Worm (Caenorhabditis elegans) whole organism, early embryonic: ENCODE measurements around the gene cls-2.
"Not testable (repeated sequence)": the region's sequence is repeated elsewhere in the genome, so short reads cannot be mapped to it uniquely, and the experiment has no call there.

Source experiments
- B0310.2 ChIP-seq: sonication (generic microtip); optimal IDR thresholded peaks from 2 replicates; lab custom pipeline; 2016; ENCODE audit warnings: mild to moderate bottlenecking, missing genetic modification characterization, missing compliant biosample characterization
- F13C5.2 ChIP-seq: sonication (generic microtip); optimal IDR thresholded peaks from 2 replicates; lab custom pipeline; 2017; ENCODE audit warnings: mild to moderate bottlenecking, missing genetic modification characterization, inconsistent platforms, missing compliant biosample characterization
- aly-1 ChIP-seq: sonication (generic microtip); optimal IDR thresholded peaks from 2 replicates; lab custom pipeline; 2016; ENCODE audit warnings: missing genetic modification characterization, missing compliant biosample characterization
- ama-1 ChIP-seq: fragments of 150-350 bp; optimal IDR thresholded peaks from 2 replicates; lab custom pipeline; 2014
- ceh-13 ChIP-seq: fragments of 200-800 bp; sonication (Bioruptor generic); optimal IDR thresholded peaks from 2 replicates; lab custom pipeline; 2018; ENCODE audit warnings: mild to moderate bottlenecking, missing genetic modification characterization, missing compliant biosample characterization
- ceh-36 ChIP-seq: sonication (generic microtip); optimal IDR thresholded peaks from 2 replicates; lab custom pipeline; 2016; ENCODE audit warnings: missing genetic modification characterization, inconsistent platforms, missing compliant biosample characterization
- ets-7 ChIP-seq: sonication (generic microtip); optimal IDR thresholded peaks from 2 replicates; lab custom pipeline; 2016; ENCODE audit warnings: missing genotype, missing genetic modification characterization, missing compliant biosample characterization
- flt-1 ChIP-seq: fragments of 200-800 bp; sonication (Bioruptor generic); IDR thresholded peaks from 2 replicates; pipeline ENCODE4 v1.3.6; 2022; ENCODE audit warnings: missing genetic modification characterization, missing compliant biosample characterization
- hmbx-1 ChIP-seq: sonication (generic microtip); optimal IDR thresholded peaks from 2 replicates; lab custom pipeline; 2016; ENCODE audit warnings: mild to moderate bottlenecking, missing genetic modification characterization, missing compliant biosample characterization
- hmg-4 ChIP-seq: fragments of 200-800 bp; sonication (Bioruptor generic); optimal IDR thresholded peaks from 2 replicates; lab custom pipeline; 2018; ENCODE audit warnings: mild to moderate bottlenecking, missing genetic modification characterization, missing compliant biosample characterization
- hnd-1 ChIP-seq: sonication (generic microtip); optimal IDR thresholded peaks from 2 replicates; lab custom pipeline; 2016; ENCODE audit warnings: missing genetic modification characterization, missing compliant biosample characterization
- pes-1 ChIP-seq: fragments of 200-800 bp; sonication (Bioruptor generic); IDR thresholded peaks from 2 replicates; pipeline ENCODE4 v1.3.6; 2022; ENCODE audit warnings: missing genetic modification reagents, missing genetic modification characterization, missing compliant biosample characterization
- scrt-1 ChIP-seq: fragments of 200-800 bp; sonication (Bioruptor generic); IDR thresholded peaks from 2 replicates; pipeline ENCODE4 v1.3.6; 2022; ENCODE audit warnings: missing genetic modification characterization, missing compliant biosample characterization
- sea-1 ChIP-seq: fragments of 200-800 bp; sonication (Bioruptor generic); conservative IDR thresholded peaks from 2 replicates; pipeline ENCODE4 v1.3.6; 2022; ENCODE audit warnings: missing genetic modification characterization, missing compliant biosample characterization
- tbx-11 ChIP-seq: fragments of 200-800 bp; sonication (Bioruptor generic); IDR thresholded peaks from 2 replicates; pipeline ENCODE4 v1.3.6; 2022; ENCODE audit warnings: missing genetic modification characterization, missing compliant biosample characterization
- tbx-37 ChIP-seq: fragments of 200-800 bp; sonication (Bioruptor generic); conservative IDR thresholded peaks from 2 replicates; pipeline ENCODE4 v1.3.6; 2022; ENCODE audit warnings: missing genetic modification reagents, missing genetic modification characterization, missing compliant biosample characterization
- tra-4 ChIP-seq: sonication (generic microtip); optimal IDR thresholded peaks from 2 replicates; lab custom pipeline; 2017; ENCODE audit warnings: missing genetic modification characterization, missing compliant biosample characterization

Gene cls-2

DNA sequence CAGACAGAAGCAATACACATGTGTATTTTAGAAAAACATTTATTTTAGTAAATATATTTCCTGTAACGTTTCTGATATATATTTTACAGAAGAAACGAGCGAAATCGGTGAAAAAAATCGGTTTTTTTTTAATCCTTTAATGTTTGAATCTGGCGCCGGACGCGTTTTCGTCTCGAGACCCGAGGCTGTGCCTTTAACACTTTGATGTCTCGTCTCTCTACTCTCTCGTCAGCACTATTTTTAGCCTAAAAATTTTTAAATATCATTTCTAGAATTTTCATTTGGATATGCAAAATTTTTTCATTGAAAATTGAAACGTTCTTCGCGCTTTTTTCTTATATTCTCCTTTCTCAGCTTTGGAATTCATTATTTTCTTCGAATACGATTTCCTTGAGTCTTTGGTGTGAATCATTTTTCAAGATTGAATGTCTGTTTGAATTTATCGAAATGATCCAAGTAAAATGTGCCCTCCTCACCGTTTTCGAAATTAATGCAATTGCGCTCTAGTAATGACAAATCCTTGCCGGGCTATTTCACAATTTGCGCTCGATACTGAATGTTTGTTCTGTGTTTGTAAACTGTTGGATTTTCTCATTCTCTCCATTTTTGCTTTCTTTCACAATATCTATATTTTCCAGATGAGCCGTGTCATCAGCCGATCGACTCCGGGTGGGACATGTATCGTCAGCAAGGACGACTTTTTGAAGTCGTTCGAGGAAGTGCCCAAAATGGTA, at the start of gene cls-2:
Gene cls-2 (plus strand): TSS at position 635 of the 734 bp plus-strand sequence.
- 0 out of 2 replicates have a peak, but pooled peaks have one; percentile 58 for TF ChIP-seq sea-1
- no peak for TF ChIP-seq tbx-11 (GFP tag; lab: Robert Waterston, UW)

DNA sequence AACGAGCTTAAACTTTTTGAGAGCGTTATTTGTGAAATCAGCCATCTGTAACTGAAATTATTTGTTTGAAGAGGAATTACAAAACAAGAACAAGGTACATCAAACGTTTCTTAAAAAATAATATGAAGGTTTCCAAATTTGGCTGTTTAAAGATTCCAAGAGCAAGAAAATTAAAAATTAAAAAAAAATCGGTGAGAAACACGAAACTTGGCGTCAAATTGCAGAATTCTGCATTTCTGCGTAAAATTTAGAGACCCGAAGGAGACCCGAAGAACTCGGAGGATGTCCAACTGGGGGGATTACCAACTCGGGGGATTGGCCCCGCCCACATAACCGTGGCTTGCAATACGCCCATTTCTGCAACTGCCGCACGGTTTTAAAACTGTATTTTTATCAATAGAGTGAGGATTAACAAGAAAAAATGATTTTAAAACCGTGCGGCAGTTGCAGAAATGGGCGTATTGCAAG, 48.9 kb upstream of the cls-2 start, which contains the start of gene rab-6.1:
Gene rab-6.1 (minus strand): TSS at position 51 of the 468 bp plus-strand sequence.
- TF ChIP-seq hnd-1 (tag; lab: Kevin White, UChicago); B0310.2 (tag; lab: Kevin White, UChicago); tbx-37 (GFP tag; lab: Robert Waterston, UW): not testable (repeated sequence)

DNA sequence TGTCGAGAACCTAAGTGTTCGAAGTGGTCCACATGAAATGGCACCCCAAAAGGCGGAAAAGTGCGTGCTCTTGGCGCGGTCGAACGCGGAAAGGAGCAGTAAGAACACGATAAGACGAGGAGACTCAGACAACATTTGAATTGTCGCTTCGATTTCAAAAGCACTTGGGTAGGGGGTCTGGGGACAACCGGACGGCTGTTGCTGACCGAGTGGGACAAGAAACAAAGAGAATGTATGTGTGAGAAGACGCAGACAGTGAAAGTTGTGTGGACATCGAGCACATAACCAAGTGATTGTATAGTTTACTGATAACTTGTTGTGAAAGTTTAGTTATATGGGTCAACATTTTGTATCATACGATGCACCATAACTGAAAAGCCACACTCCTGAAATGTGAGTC, 47.7 kb upstream of the cls-2 start:
- TF ChIP-seq hmbx-1 (tag; lab: Kevin White, UChicago) = no peak
- TF ChIP-seq hmg-4 (GFP tag; lab: Kevin White, UChicago) = peak; percentile 22

DNA sequence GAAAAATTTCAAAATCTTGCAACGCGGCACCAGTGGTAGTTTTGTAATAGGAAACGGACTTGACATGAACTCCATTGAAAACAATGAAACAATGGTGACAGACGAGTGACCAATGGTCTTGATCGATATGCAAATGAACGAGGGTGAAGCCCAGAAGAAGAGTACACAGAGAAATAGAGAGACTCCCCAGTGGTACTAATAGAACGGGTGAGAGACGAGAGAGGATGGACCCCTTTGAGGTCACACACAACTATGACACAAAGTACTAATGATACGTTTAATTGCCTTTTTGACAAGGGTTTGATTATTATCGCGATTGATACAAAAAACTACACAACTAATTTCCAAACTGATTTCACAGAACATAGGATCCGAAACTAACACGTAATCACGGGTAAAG, 44.8 kb upstream of the cls-2 start, which contains the start of gene F59B2.8:
Gene F59B2.8 (minus strand): TSS at position 151 of the 400 bp plus-strand sequence.
- TF ChIP-seq ets-7 (tag; lab: Kevin White, UChicago) (no peak), hmbx-1 (tag; lab: Kevin White, UChicago) (no peak), scrt-1 (no peak), ceh-13 (GFP tag; lab: Kevin White, UChicago) (no peak)

DNA sequence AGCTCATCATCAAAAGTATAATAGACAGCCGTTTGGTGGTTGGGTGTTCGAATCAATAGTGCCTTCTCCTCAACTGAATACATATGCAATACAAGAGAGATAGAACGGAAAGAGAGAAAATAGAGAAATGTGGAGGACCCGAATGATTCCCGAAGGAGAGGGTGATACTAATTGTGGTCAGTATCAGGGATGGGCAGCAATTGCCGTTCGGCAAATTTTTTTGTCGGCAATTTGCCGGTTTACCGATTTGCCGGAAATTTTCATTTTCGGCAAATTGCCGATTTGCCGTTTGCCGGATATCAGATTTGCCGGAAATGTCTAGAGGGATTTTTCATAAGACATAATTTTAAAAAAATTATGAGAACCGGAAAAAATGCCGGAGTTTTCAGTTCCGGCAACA, 42.5 kb upstream of the cls-2 start, which contains the start of gene F59B2.9:
Gene F59B2.9 (minus strand): TSS at position 101 of the 400 bp plus-strand sequence.
- TF ChIP-seq pes-1 (GFP tag; lab: Robert Waterston, UW) (no peak), F13C5.2 (tag; lab: Kevin White, UChicago) (no peak)

DNA sequence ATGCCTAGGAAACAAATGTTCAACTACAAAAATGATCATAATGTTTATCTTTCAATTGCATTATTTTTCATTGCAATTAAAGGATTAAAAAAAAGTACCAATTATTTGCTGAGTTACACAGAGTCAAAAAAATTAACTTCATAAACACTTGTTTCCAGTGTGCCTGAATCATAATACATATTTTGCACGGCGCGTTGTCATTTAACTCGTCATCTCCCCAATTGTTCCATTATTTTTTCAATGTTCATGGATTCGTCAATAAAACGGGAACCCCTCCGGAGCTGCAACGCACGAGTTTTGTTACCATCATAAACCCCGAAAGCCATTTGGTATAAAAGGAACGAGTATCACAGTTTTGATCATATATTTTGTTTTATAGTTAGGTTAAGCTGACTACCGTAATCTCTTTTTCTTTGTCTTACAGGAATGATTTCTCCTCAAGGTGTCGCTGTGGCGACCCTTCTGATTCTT, 37.6 kb upstream of the cls-2 start, which contains the start of gene F59B2.12:
Gene F59B2.12 (plus strand): TSS at position 421 of the 471 bp plus-strand sequence.
- TF ChIP-seq ets-7 (tag; lab: Kevin White, UChicago) (no peak), hmbx-1 (tag; lab: Kevin White, UChicago) (no peak), sea-1 (no peak), tra-4 (tag; lab: Kevin White, UChicago) (no peak), hmg-4 (GFP tag; lab: Kevin White, UChicago) (no peak), aly-1 (tag; lab: Kevin White, UChicago) (no peak), B0310.2 (tag; lab: Kevin White, UChicago) (no peak), tbx-11 (GFP tag; lab: Robert Waterston, UW) (no peak), hnd-1 (tag; lab: Kevin White, UChicago) (no peak), scrt-1 (no peak), ceh-13 (GFP tag; lab: Kevin White, UChicago) (no peak), ceh-36 (tag; lab: Kevin White, UChicago) (no peak), pes-1 (GFP tag; lab: Robert Waterston, UW) (no peak), tbx-37 (GFP tag; lab: Robert Waterston, UW) (no peak), F13C5.2 (tag; lab: Kevin White, UChicago) (no peak), flt-1 (GFP tag; lab: Robert Waterston, UW) (no peak)

DNA sequence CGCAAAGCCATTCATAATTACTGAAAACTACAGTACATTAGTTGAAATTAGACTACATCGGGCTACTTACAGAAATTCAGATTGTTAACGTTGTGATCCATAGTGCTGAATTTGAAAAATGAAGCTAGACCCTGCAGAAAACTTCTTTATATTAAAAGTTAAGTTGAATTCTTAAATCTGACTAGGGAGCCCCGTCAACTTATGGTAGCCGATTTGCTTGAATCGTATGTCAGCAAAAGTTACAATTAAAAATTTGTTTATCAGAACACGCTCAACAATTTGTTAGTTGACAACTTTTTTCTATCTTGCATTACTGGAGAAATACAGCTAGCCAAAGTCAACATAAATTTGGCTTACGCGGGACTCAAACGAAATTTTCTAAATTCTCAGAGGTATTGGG, 32.3 kb upstream of the cls-2 start, which contains the start of gene F59B2.14:
Gene F59B2.14 (minus strand): TSS at position 101 of the 400 bp plus-strand sequence.
- no peak for TF ChIP-seq ets-7 (tag; lab: Kevin White, UChicago)
- no peak for TF ChIP-seq tbx-37 (GFP tag; lab: Robert Waterston, UW)
- TF ChIP-seq hmbx-1 (tag; lab: Kevin White, UChicago) = no peak
- no peak for TF ChIP-seq B0310.2 (tag; lab: Kevin White, UChicago)
- no peak for TF ChIP-seq tbx-11 (GFP tag; lab: Robert Waterston, UW)
- no peak for TF ChIP-seq tra-4 (tag; lab: Kevin White, UChicago)
- TF ChIP-seq F13C5.2 (tag; lab: Kevin White, UChicago) = no peak
- TF ChIP-seq scrt-1 = no peak
- no peak for TF ChIP-seq ama-1 (lab: Kevin White, UChicago)
- TF ChIP-seq hnd-1 (tag; lab: Kevin White, UChicago) = no peak
- no peak for TF ChIP-seq sea-1
- TF ChIP-seq ceh-36 (tag; lab: Kevin White, UChicago) = no peak
- TF ChIP-seq aly-1 (tag; lab: Kevin White, UChicago) = no peak
- TF ChIP-seq hmg-4 (GFP tag; lab: Kevin White, UChicago) = no peak
- TF ChIP-seq flt-1 (GFP tag; lab: Robert Waterston, UW) = no peak
- no peak for TF ChIP-seq pes-1 (GFP tag; lab: Robert Waterston, UW)
- TF ChIP-seq ceh-13 (GFP tag; lab: Kevin White, UChicago) = no peak

DNA sequence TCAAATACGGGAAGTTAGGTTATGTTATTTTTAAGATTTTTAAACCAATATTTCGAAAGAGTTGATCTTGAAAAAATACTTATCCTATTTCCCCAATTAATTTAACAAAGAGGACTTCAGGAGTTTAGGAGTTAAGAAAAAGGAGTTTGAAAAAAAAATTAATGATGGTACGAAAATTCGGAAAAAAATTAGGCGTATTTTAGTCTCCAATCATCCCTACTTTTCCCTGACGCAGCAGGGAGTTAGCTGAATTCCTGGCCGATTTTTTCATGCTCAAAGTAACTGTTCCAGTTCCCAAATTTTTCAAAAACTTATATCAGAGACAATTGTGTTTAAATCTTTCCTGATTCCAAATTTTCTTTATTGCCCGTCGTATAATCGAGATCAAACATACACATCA, 31.2 kb upstream of the cls-2 start:
- TF ChIP-seq ama-1 (lab: Kevin White, UChicago) = no peak
- no peak for TF ChIP-seq ceh-13 (GFP tag; lab: Kevin White, UChicago)
- TF ChIP-seq aly-1 (tag; lab: Kevin White, UChicago) = no peak
- TF ChIP-seq sea-1 = no peak
- no peak for TF ChIP-seq hmbx-1 (tag; lab: Kevin White, UChicago)
- no peak for TF ChIP-seq hnd-1 (tag; lab: Kevin White, UChicago)
- TF ChIP-seq ceh-36 (tag; lab: Kevin White, UChicago) = no peak
- TF ChIP-seq flt-1 (GFP tag; lab: Robert Waterston, UW) = no peak
- TF ChIP-seq hmg-4 (GFP tag; lab: Kevin White, UChicago) = no peak
- no peak for TF ChIP-seq tra-4 (tag; lab: Kevin White, UChicago)
- no peak for TF ChIP-seq ets-7 (tag; lab: Kevin White, UChicago)
- no peak for TF ChIP-seq tbx-37 (GFP tag; lab: Robert Waterston, UW)
- no peak for TF ChIP-seq B0310.2 (tag; lab: Kevin White, UChicago)
